Fruit fly (Drosophila melanogaster) whole organism, pupa: ENCODE data around the gene CG6293.

Source experiments
- D1 ChIP-seq: fragments of 200-800 bp; sonication (Bioruptor generic); optimal IDR thresholded peaks from 2 replicates; lab custom pipeline; 2018; ENCODE audit warnings: missing biosample characterization, mild to moderate bottlenecking, missing genetic modification characterization, moderate library complexity
- Pif1B ChIP-seq: fragments of 200-800 bp; sonication (Bioruptor generic); optimal IDR thresholded peaks from 3 replicates; lab custom pipeline; 2016; ENCODE audit warnings: missing biosample characterization, missing genetic modification characterization

DNA sequence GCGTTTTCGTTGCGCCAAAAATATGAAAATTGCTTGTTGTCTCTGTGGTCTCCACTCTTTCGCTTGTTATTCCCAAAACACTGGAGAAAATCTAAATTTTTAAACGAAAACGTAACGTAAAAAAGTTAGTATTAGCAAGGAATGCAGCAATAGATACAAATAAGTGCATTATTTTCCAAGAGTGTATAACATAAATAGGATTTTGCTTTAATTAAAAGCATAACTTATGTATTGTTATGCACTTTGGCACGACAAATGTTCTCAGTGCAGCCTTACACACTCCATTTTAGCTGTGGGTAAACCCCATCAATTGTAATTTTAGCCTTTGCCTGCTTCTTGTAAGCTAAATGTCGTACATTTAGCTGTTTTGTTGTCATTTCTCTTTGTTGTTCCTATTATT is 35.4 kb downstream of the CG6293 start:
- no peak for TF ChIP-seq Pif1B (GFP tag; lab: Kevin White, UChicago)
- TF ChIP-seq D1 (tag; lab: Kevin White, UChicago): no peak
